Worm (Caenorhabditis elegans): ENCODE results near the gene dpyd-1.

Gene dpyd-1

DNA sequence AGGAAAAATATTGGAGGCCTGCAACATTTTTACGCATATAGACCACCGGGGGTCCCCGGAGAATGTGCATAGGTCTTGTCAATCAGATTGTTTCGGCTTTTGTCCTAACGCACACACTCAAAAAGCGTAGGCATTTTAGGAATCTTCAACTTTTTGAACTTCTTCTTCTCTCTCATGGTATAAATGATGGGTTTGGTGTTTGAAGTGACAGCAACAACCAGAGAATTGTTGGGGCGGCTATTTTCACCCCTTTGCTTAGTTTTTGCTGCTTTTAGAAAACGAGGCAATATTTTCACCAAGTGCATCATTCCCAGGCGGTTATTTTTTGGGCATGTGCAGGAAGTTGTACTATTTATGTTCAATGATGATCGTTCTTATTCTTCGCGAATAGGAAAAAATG is 16.0 kb upstream of the dpyd-1 start:
- TF ChIP-seq ZK185.1 (tag; optimal IDR thresholded peaks at IDR 0.05; ENCODE audit: poor library complexity, severe bottlenecking) (no peak), ceh-91 (GFP tag; IDR thresholded peaks at IDR 0.05) (no peak), egl-44 (GFP tag; IDR thresholded peaks at IDR 0.05) (no peak), ztf-25 (GFP tag; IDR thresholded peaks at IDR 0.05) (no peak), unc-130 (GFP tag; optimal IDR thresholded peaks at IDR 0.05) (no peak), ceh-40 (GFP tag; IDR thresholded peaks at IDR 0.05) (no peak), lag-1 (GFP tag; IDR thresholded peaks at IDR 0.05) (no peak), aptf-3 (GFP tag; IDR thresholded peaks at IDR 0.05) (no peak), mel-28 (tag; optimal IDR thresholded peaks at IDR 0.05; ENCODE audit: borderline replicate concordance) (no peak), him-1 (tag; optimal IDR thresholded peaks at IDR 0.05) (no peak), attf-3 (GFP tag; conservative IDR thresholded peaks at IDR 0.05) (no peak), T07F8.4 (tag; optimal IDR thresholded peaks at IDR 0.05) (no peak), nhr-179 (tag; optimal IDR thresholded peaks at IDR 0.05) (no peak), zim-3 (tag; optimal IDR thresholded peaks at IDR 0.05) (no peak), mcd-1 (GFP tag; IDR thresholded peaks at IDR 0.05) (no peak), F33H1.4 (GFP tag; IDR thresholded peaks at IDR 0.05) (no peak)

DNA sequence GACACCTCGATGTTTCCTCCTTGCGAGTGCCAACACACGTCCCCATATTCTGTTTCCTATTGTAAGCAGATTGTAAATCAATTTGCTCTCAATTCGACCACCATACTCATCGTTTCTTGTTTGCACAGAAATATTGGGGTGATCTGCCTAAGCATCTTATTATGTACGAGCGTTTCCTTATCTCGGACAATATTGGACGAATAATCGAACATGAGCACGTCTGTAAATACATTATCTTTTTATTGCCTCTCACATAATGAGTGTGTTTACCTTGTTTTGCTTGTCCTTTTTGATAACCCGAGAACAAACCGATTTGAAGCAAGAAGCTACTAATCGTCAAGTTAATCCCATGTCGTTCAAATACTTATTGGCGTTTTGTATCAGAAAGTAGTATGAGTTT is 12.6 kb upstream of the dpyd-1 start:
- TF ChIP-seq F52B5.7 (tag; optimal IDR thresholded peaks at IDR 0.05), result no peak
- no peak for TF ChIP-seq mcd-1 (GFP tag; IDR thresholded peaks at IDR 0.05)
- no peak for TF ChIP-seq Y53F4B.3 (GFP tag; IDR thresholded peaks at IDR 0.05)
- TF ChIP-seq ztf-18 (tag; optimal IDR thresholded peaks at IDR 0.05), result no peak
- no peak for TF ChIP-seq hrde-1 (tag; optimal IDR thresholded peaks at IDR 0.05; ENCODE audit: borderline replicate concordance)
- no peak for TF ChIP-seq cebp-2 (GFP tag; IDR thresholded peaks at IDR 0.05)
- no peak for TF ChIP-seq snpc-1.1 (tag; optimal IDR thresholded peaks at IDR 0.05; ENCODE audit: insufficient read depth)
- TF ChIP-seq nfya-1 (tag; optimal IDR thresholded peaks at IDR 0.05; ENCODE audit: borderline replicate concordance, insufficient read depth), result no peak
- no peak for TF ChIP-seq tbp1 (GFP tag; optimal IDR thresholded peaks at IDR 0.05)
- TF ChIP-seq bed-1 (GFP tag; IDR thresholded peaks at IDR 0.05), result no peak
- TF ChIP-seq chd-7 (tag; optimal IDR thresholded peaks at IDR 0.05), result no peak

- TF ChIP-seq ccch-3 (GFP tag; optimal IDR thresholded peaks at IDR 0.05) (no peak), mxl-1 (tag; optimal IDR thresholded peaks at IDR 0.05) (no peak), athp-1 (tag; optimal IDR thresholded peaks at IDR 0.05) (no peak), ztf-6 (GFP tag; IDR thresholded peaks at IDR 0.05) (no peak)
Measured at ce11 chrX:5457184-5457583, 10.5 kb upstream of the dpyd-1 start.

- TF ChIP-seq lsy-27 (tag; optimal IDR thresholded peaks at IDR 0.05; ENCODE audit: borderline replicate concordance, insufficient read depth) (no peak), sea-2 (GFP tag; IDR thresholded peaks at IDR 0.05) (no peak), hmg-20 (GFP tag; IDR thresholded peaks at IDR 0.05) (no peak), somi-1 (GFP tag; optimal IDR thresholded peaks at IDR 0.05) (no peak), ceh-27 (GFP tag; optimal IDR thresholded peaks at IDR 0.05) (no peak), xnd-1 (tag; optimal IDR thresholded peaks at IDR 0.05) (no peak), madf-6 (GFP tag; IDR thresholded peaks at IDR 0.05) (no peak), unc-62 (GFP tag; optimal IDR thresholded peaks at IDR 0.05) (no peak), Y56A3A.18 (GFP tag; IDR thresholded peaks at IDR 0.05) (no peak), bed-2 (GFP tag; IDR thresholded peaks at IDR 0.05) (no peak), chd-7 (tag; optimal IDR thresholded peaks at IDR 0.05) (no peak), lin-54 (GFP tag; optimal IDR thresholded peaks at IDR 0.05) (no peak), F57C9.4 (tag; optimal IDR thresholded peaks at IDR 0.05) (no peak), mcd-1 (GFP tag; IDR thresholded peaks at IDR 0.05) (no peak), nfya-1 (tag; optimal IDR thresholded peaks at IDR 0.05; ENCODE audit: borderline replicate concordance, insufficient read depth) (no peak)
Measured at ce11 chrX:5458043-5458442, 9.6 kb upstream of the dpyd-1 start.

Data from whole organism, young adult.